Worm (Caenorhabditis elegans): ENCODE results near the gene ghi-1.
A peak's percentile ranks its signal among the peaks of the same experiment; 100 is the strongest.

Gene ghi-1

ce11 chrII:11635745-11636161 lies 10.8 kb upstream of the ghi-1 start:
- peak; percentile 98 for TF ChIP-seq pha-4 (tag; optimal IDR thresholded peaks at IDR 0.05)
- peak; percentile 85 for TF ChIP-seq pqm-1 (tag; optimal IDR thresholded peaks at IDR 0.05)
- peak; percentile 97 for TF ChIP-seq ama-1 (optimal IDR thresholded peaks at IDR 0.05)
- peak; percentile 65 for TF ChIP-seq nhr-77 (tag; optimal IDR thresholded peaks at IDR 0.05)
- TF ChIP-seq aly-2 (tag; optimal IDR thresholded peaks at IDR 0.05): no peak
- TF ChIP-seq daf-12 (tag; optimal IDR thresholded peaks at IDR 0.05): no peak
- no peak for TF ChIP-seq mdl-1 (tag; optimal IDR thresholded peaks at IDR 0.05)
- TF ChIP-seq mml-1 (tag; optimal IDR thresholded peaks at IDR 0.05): no peak
- TF ChIP-seq nhr-28 (tag; optimal IDR thresholded peaks at IDR 0.05): no peak
- TF ChIP-seq ceh-16 (tag; optimal IDR thresholded peaks at IDR 0.05): no peak
- TF ChIP-seq lin-15B (tag; optimal IDR thresholded peaks at IDR 0.05): peak; percentile 43
- no peak for TF ChIP-seq ZK546.5 (tag; optimal IDR thresholded peaks at IDR 0.05)
- peak; percentile 98 for TF ChIP-seq nhr-25 (tag; optimal IDR thresholded peaks at IDR 0.05)
- peak; percentile 80 for TF ChIP-seq lsy-12 (tag; optimal IDR thresholded peaks at IDR 0.05)
- no peak for TF ChIP-seq ztf-4 (tag; optimal IDR thresholded peaks at IDR 0.05)
- TF ChIP-seq skn-1 (tag; optimal IDR thresholded peaks at IDR 0.05): no peak
- TF ChIP-seq unc-62 (GFP tag; optimal IDR thresholded peaks at IDR 0.05): peak; percentile 83
- TF ChIP-seq nhr-23 (tag; optimal IDR thresholded peaks at IDR 0.05): peak; percentile 92
- TF ChIP-seq nhr-67 (tag; optimal IDR thresholded peaks at IDR 0.05): no peak
- peak; percentile 71 for TF ChIP-seq R02D3.7 (tag; optimal IDR thresholded peaks at IDR 0.05)
- peak; percentile 35 for TF ChIP-seq elt-1 (tag; optimal IDR thresholded peaks at IDR 0.05)
- TF ChIP-seq nhr-11 (tag; optimal IDR thresholded peaks at IDR 0.05): peak; percentile 88
- peak; percentile 76 for TF ChIP-seq fos-1 (tag; optimal IDR thresholded peaks at IDR 0.05)
- TF ChIP-seq zag-1 (tag; optimal IDR thresholded peaks at IDR 0.05): no peak
- no peak for TF ChIP-seq nhr-76 (tag; optimal IDR thresholded peaks at IDR 0.05)
- TF ChIP-seq egl-27 (tag; optimal IDR thresholded peaks at IDR 0.05): peak; percentile 88
- TF ChIP-seq nhr-12 (tag; optimal IDR thresholded peaks at IDR 0.05): no peak
- TF ChIP-seq snpc-4 (tag; optimal IDR thresholded peaks at IDR 0.05): no peak
- no peak for TF ChIP-seq fkh-2 (tag; optimal IDR thresholded peaks at IDR 0.05)
- TF ChIP-seq nfya-1 (tag; optimal IDR thresholded peaks at IDR 0.05; ENCODE audit: insufficient read depth): peak; percentile 85
- TF ChIP-seq eor-1 (tag; optimal IDR thresholded peaks at IDR 0.05): no peak
- TF ChIP-seq fkh-10 (GFP tag; optimal IDR thresholded peaks at IDR 0.05): no peak
- TF ChIP-seq sea-2 (GFP tag; optimal IDR thresholded peaks at IDR 0.05): no peak
- peak; percentile 78 for TF ChIP-seq lin-39 (tag; optimal IDR thresholded peaks at IDR 0.05)
- TF ChIP-seq ceh-28 (tag; optimal IDR thresholded peaks at IDR 0.05): peak; percentile 91
- TF ChIP-seq nhr-43 (tag; optimal IDR thresholded peaks at IDR 0.05; ENCODE audit: poor library complexity, severe bottlenecking): peak; percentile 76
- no peak for TF ChIP-seq egl-5 (tag; optimal IDR thresholded peaks at IDR 0.05)
- TF ChIP-seq elt-2 (tag; optimal IDR thresholded peaks at IDR 0.05): peak; percentile 38
- peak; percentile 92 for TF ChIP-seq jun-1 (tag; optimal IDR thresholded peaks at IDR 0.05)
- TF ChIP-seq elt-3 (tag; optimal IDR thresholded peaks at IDR 0.05): peak in 1 of 3 experiments; percentile 88
- TF ChIP-seq ztf-11 (tag; optimal IDR thresholded peaks at IDR 0.05): no peak
- TF ChIP-seq ceh-82 (tag; optimal IDR thresholded peaks at IDR 0.05): peak; percentile 56
- peak; percentile 20 for TF ChIP-seq hmg-11 (tag; optimal IDR thresholded peaks at IDR 0.05)
- no peak for TF ChIP-seq nhr-237 (tag; optimal IDR thresholded peaks at IDR 0.05)
- peak; percentile 41 for TF ChIP-seq unc-39 (tag; optimal IDR thresholded peaks at IDR 0.05)
- TF ChIP-seq tbx-2 (tag; optimal IDR thresholded peaks at IDR 0.05): peak; percentile 61
- no peak for TF ChIP-seq ceh-9 (tag; optimal IDR thresholded peaks at IDR 0.05)

- TF ChIP-seq nhr-11 (tag; optimal IDR thresholded peaks at IDR 0.05): no peak
- no peak for TF ChIP-seq ztf-11 (tag; optimal IDR thresholded peaks at IDR 0.05)
- TF ChIP-seq ama-1 (optimal IDR thresholded peaks at IDR 0.05): peak; percentile 90
- no peak for TF ChIP-seq ceh-9 (tag; optimal IDR thresholded peaks at IDR 0.05)
- TF ChIP-seq hmg-11 (tag; optimal IDR thresholded peaks at IDR 0.05): no peak
- TF ChIP-seq nhr-43 (tag; optimal IDR thresholded peaks at IDR 0.05; ENCODE audit: poor library complexity, severe bottlenecking): peak; percentile 59
- peak; percentile 6 for TF ChIP-seq nfya-1 (tag; optimal IDR thresholded peaks at IDR 0.05; ENCODE audit: insufficient read depth)
- TF ChIP-seq lsy-12 (tag; optimal IDR thresholded peaks at IDR 0.05): peak; percentile 12
- peak; percentile 17 for TF ChIP-seq elt-2 (tag; optimal IDR thresholded peaks at IDR 0.05)
- TF ChIP-seq mdl-1 (tag; optimal IDR thresholded peaks at IDR 0.05): no peak
- TF ChIP-seq pha-4 (tag; optimal IDR thresholded peaks at IDR 0.05): no peak
- TF ChIP-seq ceh-16 (tag; optimal IDR thresholded peaks at IDR 0.05): no peak
- TF ChIP-seq ztf-4 (tag; optimal IDR thresholded peaks at IDR 0.05): no peak
Measured at ce11 chrII:11636617-11637016, 9.9 kb upstream of the ghi-1 start.

Data from whole organism, L3 larva.